Fruit fly (Drosophila melanogaster): ENCODE data around the gene CG5087.

CG5087 gene

dm6 chr3L:8964458-8964857, 33.5 kb upstream of the CG5087 start, which contains the start of gene ValRS-m:
TSS of gene ValRS-m (minus strand) at chr3L:8964769.
- TF ChIP-seq CG8301 (tag; optimal IDR thresholded peaks at IDR 0.05) (no peak), CG32121 (GFP tag; IDR thresholded peaks at IDR 0.05) (no peak), CG8159 (tag; optimal IDR thresholded peaks at IDR 0.05) (no peak), CG14655 (GFP tag; optimal IDR thresholded peaks at IDR 0.05) (no peak), CG17806 (tag; optimal IDR thresholded peaks at IDR 0.05) (no peak), rn (GFP tag; IDR thresholded peaks at IDR 0.05) (no peak), CG9948 (tag; optimal IDR thresholded peaks at IDR 0.05) (no peak), Ets98B (GFP tag; IDR thresholded peaks at IDR 0.05) (no peak)

dm6 chr3L:8966324-8967011, 31.5 kb upstream of the CG5087 start, which contains the start of the genes CG5653 and CG5021:
TSS of gene CG5653 (minus strand) at chr3L:8966374.
TSS of gene CG5021 (plus strand) at chr3L:8966829.
- peak; percentile 3 for TF ChIP-seq gl (tag; optimal IDR thresholded peaks at IDR 0.05)
- no peak for TF ChIP-seq CG10348 (GFP tag; IDR thresholded peaks at IDR 0.05)
- no peak for TF ChIP-seq fd96Ca (GFP tag; IDR thresholded peaks at IDR 0.05)

dm6 chr3L:8968437-8968836, 29.5 kb upstream of the CG5087 start, which contains the start of gene CG5026:
TSS of gene CG5026 (plus strand) at chr3L:8968528.
- TF ChIP-seq CG17806 (tag; optimal IDR thresholded peaks at IDR 0.05) (no peak), EcR (GFP tag; optimal IDR thresholded peaks at IDR 0.05) (peak; percentile 2)

dm6 chr3L:8974478-8975477, 23.2 kb upstream of the CG5087 start, which contains the start of the genes pix and Srp68:
TSS of gene pix (minus strand) at chr3L:8974765.
TSS of gene Srp68 (plus strand) at chr3L:8975046.
- peak; percentile 65 for TF ChIP-seq CG15710 (tag; optimal IDR thresholded peaks at IDR 0.05)
- no peak for TF ChIP-seq EcR (GFP tag; optimal IDR thresholded peaks at IDR 0.05)
- 0 out of 2 replicates have a peak, but pooled peaks have one; percentile 25 for TF ChIP-seq CG12605 (GFP tag; IDR thresholded peaks at IDR 0.05)
- TF ChIP-seq CG4496 (GFP tag; IDR thresholded peaks at IDR 0.05) = no peak
- no peak for TF ChIP-seq CG34367 (tag; optimal IDR thresholded peaks at IDR 0.05)
- no peak for TF ChIP-seq Ets98B (GFP tag; IDR thresholded peaks at IDR 0.05)
- TF ChIP-seq CG14655 (GFP tag; optimal IDR thresholded peaks at IDR 0.05) = no peak
- peak; percentile 59; the same call in 1 of the 3 replicates for TF ChIP-seq fd96Ca (GFP tag; IDR thresholded peaks at IDR 0.05)
- no peak for TF ChIP-seq rn (GFP tag; IDR thresholded peaks at IDR 0.05)
- peak; percentile 34 for TF ChIP-seq Snoo (tag; optimal IDR thresholded peaks at IDR 0.05)
- TF ChIP-seq Pif1A (GFP tag; optimal IDR thresholded peaks at IDR 0.05) = no peak
- TF ChIP-seq CG9948 (tag; optimal IDR thresholded peaks at IDR 0.05) = peak; percentile 47
- TF ChIP-seq D1 (tag; optimal IDR thresholded peaks at IDR 0.05) = no peak
- TF ChIP-seq CG32121 (GFP tag; IDR thresholded peaks at IDR 0.05) = peak; percentile 30; the same call in 1 of the 2 replicates
- TF ChIP-seq CG8159 (tag; optimal IDR thresholded peaks at IDR 0.05) = peak; percentile 63
- no peak for TF ChIP-seq CG13204 (GFP tag; optimal IDR thresholded peaks at IDR 0.05)
- no peak for TF ChIP-seq CG10348 (GFP tag; IDR thresholded peaks at IDR 0.05)
- TF ChIP-seq gl (tag; optimal IDR thresholded peaks at IDR 0.05) = no peak
- peak; percentile 24 for TF ChIP-seq CG17806 (tag; optimal IDR thresholded peaks at IDR 0.05)
- no peak for TF ChIP-seq Pif1B (GFP tag; optimal IDR thresholded peaks at IDR 0.05)

- TF ChIP-seq CG8159 (tag; optimal IDR thresholded peaks at IDR 0.05) = no peak
- peak; percentile 40 for TF ChIP-seq CG12605 (GFP tag; IDR thresholded peaks at IDR 0.05)
- peak; percentile 3 for TF ChIP-seq CG8301 (tag; optimal IDR thresholded peaks at IDR 0.05)
- no peak for TF ChIP-seq CG15710 (tag; optimal IDR thresholded peaks at IDR 0.05)
- peak; percentile 84 for TF ChIP-seq CG32121 (GFP tag; IDR thresholded peaks at IDR 0.05)
- no peak for TF ChIP-seq CG34367 (tag; optimal IDR thresholded peaks at IDR 0.05)
- peak; percentile 8 for TF ChIP-seq CG9948 (tag; optimal IDR thresholded peaks at IDR 0.05)
- no peak for TF ChIP-seq gl (tag; optimal IDR thresholded peaks at IDR 0.05)
- no peak for TF ChIP-seq Snoo (tag; optimal IDR thresholded peaks at IDR 0.05)
- TF ChIP-seq D1 (tag; optimal IDR thresholded peaks at IDR 0.05) = no peak
- TF ChIP-seq Ets98B (GFP tag; IDR thresholded peaks at IDR 0.05) = peak; percentile 74
- no peak for TF ChIP-seq CG17806 (tag; optimal IDR thresholded peaks at IDR 0.05)
- TF ChIP-seq CG13204 (GFP tag; optimal IDR thresholded peaks at IDR 0.05) = no peak
- TF ChIP-seq rn (GFP tag; IDR thresholded peaks at IDR 0.05) = no peak
- no peak for TF ChIP-seq Pif1A (GFP tag; optimal IDR thresholded peaks at IDR 0.05)
- no peak for TF ChIP-seq Pif1B (GFP tag; optimal IDR thresholded peaks at IDR 0.05)
- TF ChIP-seq fd96Ca (GFP tag; IDR thresholded peaks at IDR 0.05) = peak; percentile 73; the same call in 2 of the 3 replicates
- TF ChIP-seq EcR (GFP tag; optimal IDR thresholded peaks at IDR 0.05) = peak; percentile 70
- TF ChIP-seq CG10348 (GFP tag; IDR thresholded peaks at IDR 0.05) = peak; percentile 47; the same call in 1 of the 2 replicates
- peak; percentile 83; the same call in 2 of the 3 replicates for TF ChIP-seq CG4496 (GFP tag; IDR thresholded peaks at IDR 0.05)
- no peak for TF ChIP-seq CG14655 (GFP tag; optimal IDR thresholded peaks at IDR 0.05)
Observed at dm6 chr3L:8978678-8979413, 19.1 kb upstream of the CG5087 start.

Measured in whole organism, pupa.